Worm (Caenorhabditis elegans) whole organism, late embryonic: ENCODE measurements around the gene F01E11.20.

Experiments
- F13H6.1 ChIP-seq: sonication (generic microtip); optimal IDR thresholded peaks from 2 replicates; lab custom pipeline; 2016; ENCODE audit warnings: missing genetic modification characterization, missing compliant biosample characterization
- K02D7.2 ChIP-seq: sonication (generic microtip); optimal IDR thresholded peaks from 2 replicates; lab custom pipeline; 2017; ENCODE audit warnings: mild to moderate bottlenecking, missing genetic modification characterization, missing compliant biosample characterization
- K09A11.1 ChIP-seq: sonication (generic microtip); optimal IDR thresholded peaks from 2 replicates; lab custom pipeline; 2017; ENCODE audit warnings: antibody characterized with exemption, mild to moderate bottlenecking, missing genetic modification characterization, missing compliant biosample characterization; ENCODE audit not compliant: insufficient read depth
- Y22D7AL.16 ChIP-seq: sonication (generic microtip); optimal IDR thresholded peaks from 2 replicates; lab custom pipeline; 2016; ENCODE audit warnings: missing genetic modification characterization, missing compliant biosample characterization
- ceh-14 ChIP-seq: sonication (generic microtip); optimal IDR thresholded peaks from 2 replicates; lab custom pipeline; 2016; ENCODE audit warnings: missing genotype, missing genetic modification characterization, missing compliant biosample characterization
- ceh-19 ChIP-seq: fragments of 200-800 bp; sonication (Bioruptor generic); optimal IDR thresholded peaks from 2 replicates; lab custom pipeline; 2018; ENCODE audit warnings: mild to moderate bottlenecking, missing genetic modification characterization, missing compliant biosample characterization
- ceh-2 ChIP-seq: sonication (generic microtip); optimal IDR thresholded peaks from 2 replicates; lab custom pipeline; 2016; ENCODE audit warnings: missing genotype, missing genetic modification characterization, missing compliant biosample characterization
- ceh-24 ChIP-seq: sonication (generic microtip); optimal IDR thresholded peaks from 2 replicates; lab custom pipeline; 2016; ENCODE audit warnings: mild to moderate bottlenecking, missing genetic modification characterization, missing compliant biosample characterization
- ceh-31 ChIP-seq: sonication (generic microtip); optimal IDR thresholded peaks from 2 replicates; lab custom pipeline; 2016; ENCODE audit warnings: missing genetic modification characterization, missing compliant biosample characterization
- ceh-48 ChIP-seq: sonication (generic microtip); optimal IDR thresholded peaks from 2 replicates; lab custom pipeline; 2016; ENCODE audit warnings: missing genetic modification characterization, inconsistent platforms, missing compliant biosample characterization
- ceh-9 ChIP-seq: sonication (generic microtip); optimal IDR thresholded peaks from 2 replicates; lab custom pipeline; 2016; ENCODE audit warnings: mild to moderate bottlenecking, missing genetic modification characterization, inconsistent platforms, missing compliant biosample characterization
- che-1 ChIP-seq: sonication (generic microtip); optimal IDR thresholded peaks from 2 replicates; lab custom pipeline; 2016; ENCODE audit warnings: mild to moderate bottlenecking, missing genetic modification characterization, missing compliant biosample characterization
- dve-1 ChIP-seq: sonication (generic microtip); optimal IDR thresholded peaks from 2 replicates; lab custom pipeline; 2017; ENCODE audit warnings: antibody characterized with exemption, mild to moderate bottlenecking, missing genetic modification characterization, missing compliant biosample characterization
- elt-2 ChIP-seq: sonication (generic microtip); optimal IDR thresholded peaks from 2 replicates; lab custom pipeline; 2016; ENCODE audit warnings: missing genetic modification reagents, missing genetic modification characterization, missing compliant biosample characterization
- elt-4 ChIP-seq: sonication (generic microtip); optimal IDR thresholded peaks from 2 replicates; lab custom pipeline; 2016; ENCODE audit warnings: missing genetic modification characterization, missing compliant biosample characterization
- ets-4 ChIP-seq: sonication (generic microtip); optimal IDR thresholded peaks from 2 replicates; lab custom pipeline; 2016; ENCODE audit warnings: missing genetic modification characterization, missing compliant biosample characterization
- fkh-6 ChIP-seq: sonication (generic microtip); optimal IDR thresholded peaks from 2 replicates; lab custom pipeline; 2016; ENCODE audit warnings: missing genetic modification characterization, missing compliant biosample characterization
- hlh-8 ChIP-seq: sonication (generic microtip); optimal IDR thresholded peaks from 2 replicates; lab custom pipeline; 2016; ENCODE audit warnings: missing genotype, missing genetic modification characterization, missing compliant biosample characterization
- lim-6 ChIP-seq: sonication (generic microtip); optimal IDR thresholded peaks from 2 replicates; lab custom pipeline; 2016; ENCODE audit warnings: missing genetic modification characterization, missing compliant biosample characterization
- lin-11 ChIP-seq: fragments of 200-800 bp; sonication (Bioruptor generic); optimal IDR thresholded peaks from 2 replicates; lab custom pipeline; 2018; ENCODE audit warnings: mild to moderate bottlenecking, missing genetic modification characterization, missing compliant biosample characterization
- madf-2 ChIP-seq: sonication (generic microtip); optimal IDR thresholded peaks from 2 replicates; lab custom pipeline; 2017; ENCODE audit warnings: missing genetic modification characterization, missing compliant biosample characterization
- nfya-1 ChIP-seq: sonication (generic microtip); optimal IDR thresholded peaks from 2 replicates; lab custom pipeline; 2017; ENCODE audit warnings: missing genetic modification characterization, mild to moderate bottlenecking, missing compliant biosample characterization, antibody characterized with exemption, moderate library complexity
- npax-4 ChIP-seq: sonication (generic microtip); optimal IDR thresholded peaks from 2 replicates; lab custom pipeline; 2016; ENCODE audit warnings: missing genetic modification characterization, missing compliant biosample characterization
- pag-3 ChIP-seq: sonication (generic microtip); optimal IDR thresholded peaks from 2 replicates; lab custom pipeline; 2016; ENCODE audit warnings: missing compliant biosample characterization, missing genetic modification characterization, borderline replicate concordance
- pat-9 ChIP-seq: fragments of 200-800 bp; sonication (Bioruptor generic); optimal IDR thresholded peaks from 2 replicates; lab custom pipeline; 2018; ENCODE audit warnings: mild to moderate bottlenecking, missing genetic modification characterization, moderate library complexity, missing compliant biosample characterization
- pha-2 ChIP-seq: sonication (generic microtip); optimal IDR thresholded peaks from 2 replicates; lab custom pipeline; 2017; ENCODE audit warnings: mild to moderate bottlenecking, missing genetic modification characterization, missing compliant biosample characterization
- pha-4 ChIP-seq: fragments of 150-350 bp; optimal IDR thresholded peaks from 2 replicates; lab custom pipeline; 2018; ENCODE audit warnings: missing biosample characterization, missing genetic modification reagents, missing genetic modification characterization
- pros-1 ChIP-seq: fragments of 150-350 bp; optimal IDR thresholded peaks from 2 replicates; lab custom pipeline; 2014; ENCODE audit warnings: missing biosample characterization, missing genetic modification reagents, missing genetic modification characterization
- rnt-1 ChIP-seq: sonication (generic microtip); optimal IDR thresholded peaks from 2 replicates; lab custom pipeline; 2016; ENCODE audit warnings: missing genetic modification characterization, missing compliant biosample characterization
- sdc-2 ChIP-seq: sonication (generic microtip); optimal IDR thresholded peaks from 2 replicates; lab custom pipeline; 2016; ENCODE audit warnings: missing genotype, missing genetic modification characterization, missing compliant biosample characterization
- sox-4 ChIP-seq: sonication (generic microtip); optimal IDR thresholded peaks from 2 replicates; lab custom pipeline; 2017; ENCODE audit warnings: mild to moderate bottlenecking, missing genetic modification characterization, inconsistent platforms, missing compliant biosample characterization
- syd-9 ChIP-seq: sonication (generic microtip); optimal IDR thresholded peaks from 2 replicates; lab custom pipeline; 2016; ENCODE audit warnings: mild to moderate bottlenecking, missing genetic modification characterization, moderate library complexity, missing compliant biosample characterization
- tbx-2 ChIP-seq: sonication (generic microtip); optimal IDR thresholded peaks from 2 replicates; lab custom pipeline; 2016; ENCODE audit warnings: missing genetic modification characterization, missing compliant biosample characterization
- ttx-3 ChIP-seq: sonication (generic microtip); optimal IDR thresholded peaks from 2 replicates; lab custom pipeline; 2016; ENCODE audit warnings: missing genetic modification reagents, missing genetic modification characterization, missing compliant biosample characterization
- unc-3 ChIP-seq, 2 experiments: fragments of 200-800 bp in 1 of 2; sonication (Bioruptor generic) in 1 of 2; sonication (generic microtip) in 1 of 2; conservative IDR thresholded peaks in 1 of 2; optimal IDR thresholded peaks in 1 of 2; 2 replicates each; pipeline versions ENCODE4 v1.3.6 to Lab custom; 2016 to 2022; ENCODE audit warnings: missing compliant biosample characterization in 2 of 2, missing genetic modification characterization in 2 of 2, missing genetic modification reagents in 1 of 2
- unc-42 ChIP-seq: sonication (generic microtip); optimal IDR thresholded peaks from 2 replicates; lab custom pipeline; 2016; ENCODE audit warnings: missing genotype, missing genetic modification characterization, missing compliant biosample characterization
- unc-86 ChIP-seq: sonication (generic microtip); optimal IDR thresholded peaks from 2 replicates; lab custom pipeline; 2016; ENCODE audit warnings: missing genetic modification characterization, missing compliant biosample characterization

F01E11.20 gene

ce11 chrX:6989342-6989741, 7.0 kb downstream of the F01E11.20 start, which contains the start of gene F01E11.18:
F01E11.18 (plus strand) TSS chrX:6989642.
- TF ChIP-seq ceh-14 (no peak), pat-9 (tag; lab: Kevin White, UChicago) (no peak), unc-86 (tag; lab: Kevin White, UChicago) (no peak), madf-2 (tag; lab: Kevin White, UChicago) (no peak), pag-3 (no peak), elt-4 (tag; lab: Kevin White, UChicago) (no peak), syd-9 (tag; lab: Kevin White, UChicago) (no peak), sox-4 (tag; lab: Kevin White, UChicago) (no peak), unc-42 (no peak), sdc-2 (tag; lab: Kevin White, UChicago) (no peak), ceh-9 (tag; lab: Kevin White, UChicago) (no peak), K02D7.2 (tag; lab: Kevin White, UChicago) (no peak), pros-1 (tag; lab: Kevin White, UChicago) (no peak), fkh-6 (tag; lab: Kevin White, UChicago) (no peak), che-1 (tag; lab: Kevin White, UChicago) (no peak), hlh-8 (no peak), ceh-24 (tag; lab: Kevin White, UChicago) (no peak)
- TF ChIP-seq, all 69 proteins: peak for 0

DNA sequence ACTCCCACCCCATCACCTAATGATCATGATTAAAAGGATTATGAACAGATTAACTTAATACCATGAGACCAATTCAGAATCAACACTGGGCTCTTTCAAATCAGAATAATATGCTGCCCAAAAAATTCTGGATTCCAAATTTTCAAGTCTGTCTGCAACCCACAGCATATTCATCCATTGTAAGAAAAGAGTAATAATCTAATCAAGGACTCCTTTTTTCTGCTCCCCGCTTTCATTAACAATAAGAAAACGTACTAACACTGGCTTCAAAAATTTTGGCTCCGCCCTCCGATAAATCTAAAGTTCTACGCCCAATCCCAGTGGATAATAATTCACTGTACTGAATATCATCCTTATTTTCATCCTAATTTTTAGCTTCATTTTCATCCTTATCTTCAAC, 8.1 kb downstream of the F01E11.20 start:
- no peak for TF ChIP-seq ceh-9 (tag; lab: Kevin White, UChicago)
- no peak for TF ChIP-seq rnt-1 (tag; lab: Kevin White, UChicago)
- TF ChIP-seq ceh-2 (tag; lab: Kevin White, UChicago), result no peak
- TF ChIP-seq pha-2 (tag; lab: Kevin White, UChicago), result no peak
- no peak for TF ChIP-seq sdc-2 (tag; lab: Kevin White, UChicago)
- no peak for TF ChIP-seq elt-4 (tag; lab: Kevin White, UChicago)
- no peak for TF ChIP-seq ceh-31
- TF ChIP-seq unc-86 (tag; lab: Kevin White, UChicago), result no peak
- no peak for TF ChIP-seq ttx-3 (tag; lab: Kevin White, UChicago)
- no peak for TF ChIP-seq elt-2 (tag; lab: Kevin White, UChicago)
- TF ChIP-seq ets-4 (tag; lab: Kevin White, UChicago), result no peak
- no peak for TF ChIP-seq Y22D7AL.16 (tag; lab: Kevin White, UChicago)
- TF ChIP-seq lim-6 (tag; lab: Kevin White, UChicago), result no peak

DNA sequence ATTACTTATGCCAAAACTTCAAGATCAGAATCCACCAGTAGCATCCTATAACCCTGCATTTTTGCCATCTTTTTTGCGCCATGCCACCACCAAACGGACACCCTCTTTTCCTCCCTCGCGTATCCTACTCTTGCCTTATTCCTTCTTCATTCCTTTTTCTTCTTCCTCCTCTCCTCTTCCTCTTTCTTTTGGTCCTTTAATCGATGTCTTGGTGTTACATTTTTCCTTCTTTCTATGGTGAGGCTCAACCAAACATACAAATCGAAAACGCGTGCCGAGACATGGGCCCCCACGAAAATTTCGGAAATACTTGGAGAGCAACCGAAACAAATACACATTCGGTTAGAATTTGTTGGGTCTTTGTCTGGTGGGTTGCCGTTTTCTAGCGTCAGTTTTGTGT, 25.0 kb downstream of the F01E11.20 start:
- TF ChIP-seq ceh-31 (peak; percentile 28), ceh-48 (peak; percentile 46), pha-4 (no peak), ceh-19 (peak; percentile 33), tbx-2 (tag; lab: Kevin White, UChicago) (peak; percentile 15), nfya-1 (tag; lab: Kevin White, UChicago) (peak; percentile 43), F13H6.1 (tag; lab: Kevin White, UChicago) (no peak)

DNA sequence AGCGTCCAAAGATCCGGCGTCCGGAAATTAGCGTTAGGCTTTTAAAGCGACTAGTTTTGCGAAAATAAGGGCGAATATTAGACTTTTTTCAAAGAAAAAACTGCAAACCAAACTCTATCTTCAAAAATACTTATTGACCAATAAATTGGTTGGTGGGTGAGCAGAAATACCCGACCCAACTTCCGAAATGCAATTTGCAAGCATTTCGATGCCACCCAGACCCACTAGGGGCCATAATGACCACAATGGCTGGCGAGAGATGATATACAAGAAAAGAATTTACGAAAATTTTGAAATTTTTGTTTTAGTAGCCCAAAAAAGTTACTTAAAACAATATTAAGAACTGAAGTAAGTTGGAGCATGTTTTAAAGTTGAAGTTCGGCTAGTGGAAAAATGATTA, 26.2 kb downstream of the F01E11.20 start:
- TF ChIP-seq unc-42 (peak; percentile 66), syd-9 (tag; lab: Kevin White, UChicago) (no peak)

ce11 chrX:6968553-6968952, 27.8 kb downstream of the F01E11.20 start:
- no peak for TF ChIP-seq lin-11 (tag; lab: Kevin White, UChicago)
- no peak for TF ChIP-seq madf-2 (tag; lab: Kevin White, UChicago)
- no peak for TF ChIP-seq dve-1 (tag; lab: Kevin White, UChicago)
- no peak for TF ChIP-seq Y22D7AL.16 (tag; lab: Kevin White, UChicago)
- no peak for TF ChIP-seq npax-4
- no peak for TF ChIP-seq K09A11.1 (tag; lab: Kevin White, UChicago)
- no peak for TF ChIP-seq unc-3 (GFP tag; conservative IDR thresholded peaks at IDR 0.05; lab: Robert Waterston, UW)
- TF ChIP-seq unc-3 (tag; optimal IDR thresholded peaks at IDR 0.05; lab: Kevin White, UChicago), result no peak
